Worm (Caenorhabditis elegans) whole organism, midembryonic: ENCODE measurements around the gene mppb-1.

ENCODE experiments used
- T22C8.4 ChIP-seq: fragments of 200-800 bp; sonication (Bioruptor generic); IDR thresholded peaks from 2 replicates; pipeline ENCODE4 v1.3.6; 2022; ENCODE audit warnings: missing genetic modification characterization, missing compliant biosample characterization
- cog-1 ChIP-seq: sonication (generic microtip); optimal IDR thresholded peaks from 2 replicates; lab custom pipeline; 2016; ENCODE audit warnings: missing genetic modification characterization, missing compliant biosample characterization
- flt-1 ChIP-seq: fragments of 200-800 bp; sonication (Bioruptor generic); IDR thresholded peaks from 2 replicates; pipeline ENCODE4 v1.3.6; 2022; ENCODE audit warnings: missing genetic modification characterization, missing compliant biosample characterization
- klf-2 ChIP-seq: fragments of 200-800 bp; sonication (Bioruptor generic); conservative IDR thresholded peaks from 2 replicates; pipeline ENCODE4 v1.3.6; 2022; ENCODE audit warnings: missing genetic modification reagents, missing genetic modification characterization, missing compliant biosample characterization
- med-1 ChIP-seq: sonication (generic microtip); optimal IDR thresholded peaks from 2 replicates; lab custom pipeline; 2017; ENCODE audit warnings: missing genetic modification characterization, mild to moderate bottlenecking, missing compliant biosample characterization, antibody characterized with exemption, missing genetic modification reagents; ENCODE audit not compliant: insufficient read depth
- ref-1 ChIP-seq: fragments of 200-800 bp; sonication (Bioruptor generic); conservative IDR thresholded peaks from 2 replicates; pipeline ENCODE4 v1.3.6; 2022; ENCODE audit warnings: missing genetic modification reagents, missing genetic modification characterization, missing compliant biosample characterization
- tab-1 ChIP-seq: fragments of 200-800 bp; sonication (Bioruptor generic); IDR thresholded peaks from 2 replicates; pipeline ENCODE4 v1.3.6; 2022; ENCODE audit warnings: missing genetic modification characterization, missing compliant biosample characterization
- ztf-23 ChIP-seq: fragments of 200-800 bp; sonication (Bioruptor generic); IDR thresholded peaks from 2 replicates; pipeline ENCODE4 v1.3.6; 2022; ENCODE audit warnings: missing genetic modification reagents, missing genetic modification characterization, missing compliant biosample characterization
- ztf-29 ChIP-seq: fragments of 200-800 bp; sonication (Bioruptor generic); IDR thresholded peaks from 2 replicates; pipeline ENCODE4 v1.3.6; 2022; ENCODE audit warnings: missing genetic modification reagents, missing genetic modification characterization, missing compliant biosample characterization

- TF ChIP-seq ztf-29 (no peak), ref-1 (GFP tag; lab: Robert Waterston, UW) (no peak), med-1 (GFP tag; lab: Kevin White, UChicago) (no peak), T22C8.4 (GFP tag; lab: Robert Waterston, UW) (no peak), ztf-23 (GFP tag; lab: Robert Waterston, UW) (no peak), cog-1 (tag; lab: Kevin White, UChicago) (no peak), klf-2 (GFP tag; lab: Robert Waterston, UW) (no peak), flt-1 (no peak), tab-1 (GFP tag; lab: Robert Waterston, UW) (no peak)
These were observed 13.8 kb downstream of the mppb-1 start, which contains the start of gene msa-1 for ce11 chrIV:9088294-9088693.
